Worm (Caenorhabditis elegans): ENCODE measurements around the gene F56D2.5.

F56D2.5 gene

DNA sequence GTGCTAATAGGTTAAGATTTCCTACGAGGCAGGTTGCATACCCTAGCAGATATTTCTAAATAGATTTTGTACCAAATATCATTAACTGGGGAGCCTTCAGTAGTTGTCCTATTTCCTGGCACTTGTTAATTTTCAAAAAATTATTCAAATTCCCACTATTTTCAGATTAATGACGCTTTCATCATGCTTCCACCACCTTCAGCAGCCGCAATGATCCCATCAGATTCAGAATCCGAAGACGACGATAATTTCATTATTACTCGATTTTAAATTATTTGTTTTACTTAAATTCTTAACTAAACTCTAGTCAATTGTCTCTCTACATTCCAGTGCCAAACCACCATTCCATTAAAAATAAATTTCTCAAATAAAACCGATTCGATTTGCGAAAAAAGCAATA is 30.4 kb downstream of the F56D2.5 start:
- TF ChIP-seq ama-1 (optimal IDR thresholded peaks at IDR 0.05): no peak
- no peak for TF ChIP-seq tbx-11 (GFP tag; IDR thresholded peaks at IDR 0.05)
- no peak for TF ChIP-seq sea-1 (GFP tag; conservative IDR thresholded peaks at IDR 0.05)
- TF ChIP-seq B0310.2 (tag; optimal IDR thresholded peaks at IDR 0.05): no peak
- no peak for TF ChIP-seq scrt-1 (GFP tag; IDR thresholded peaks at IDR 0.05)
- TF ChIP-seq ets-7 (tag; optimal IDR thresholded peaks at IDR 0.05): no peak
- TF ChIP-seq flt-1 (GFP tag; IDR thresholded peaks at IDR 0.05): no peak
- no peak for TF ChIP-seq aly-1 (tag; optimal IDR thresholded peaks at IDR 0.05)
- TF ChIP-seq ceh-13 (GFP tag; optimal IDR thresholded peaks at IDR 0.05): no peak
- TF ChIP-seq F13C5.2 (tag; optimal IDR thresholded peaks at IDR 0.05): no peak
- TF ChIP-seq hmbx-1 (tag; optimal IDR thresholded peaks at IDR 0.05): no peak
- no peak for TF ChIP-seq tra-4 (tag; optimal IDR thresholded peaks at IDR 0.05)
- no peak for TF ChIP-seq tbx-37 (GFP tag; conservative IDR thresholded peaks at IDR 0.05)
- TF ChIP-seq hnd-1 (tag; optimal IDR thresholded peaks at IDR 0.05): no peak

ce11 chrIII:5550193-5550592 is 31.0 kb downstream of the F56D2.5 start:
- TF ChIP-seq B0310.2 (tag; optimal IDR thresholded peaks at IDR 0.05) (no peak), F13C5.2 (tag; optimal IDR thresholded peaks at IDR 0.05) (no peak)

DNA sequence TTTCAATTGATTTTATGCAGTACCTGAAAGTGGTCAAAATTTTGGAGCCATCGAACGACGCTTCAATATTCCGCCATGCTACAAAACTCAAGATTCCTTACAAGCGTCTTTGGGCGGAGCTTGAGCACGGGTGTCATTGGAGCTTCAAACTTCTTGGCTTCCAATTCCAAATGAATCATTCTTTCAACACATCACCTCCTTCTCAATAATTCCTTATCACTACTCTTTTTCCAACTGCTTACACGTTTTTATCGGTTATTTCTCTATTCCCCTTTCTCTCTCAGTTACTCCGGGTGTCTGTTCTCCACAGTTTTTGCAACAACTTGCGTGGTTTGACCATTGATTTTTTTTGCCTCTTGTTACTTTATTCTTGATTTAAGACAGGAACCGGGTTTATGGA is 34.5 kb downstream of the F56D2.5 start, which contains the start of gene F09F7.5:
TSS of gene F09F7.5 (plus strand) at position 258 of the 400 bp plus-strand sequence.
- TF ChIP-seq flt-1 (GFP tag; IDR thresholded peaks at IDR 0.05) (no peak), hmbx-1 (tag; optimal IDR thresholded peaks at IDR 0.05) (no peak), ceh-13 (GFP tag; optimal IDR thresholded peaks at IDR 0.05) (no peak), aly-1 (tag; optimal IDR thresholded peaks at IDR 0.05) (no peak), ets-7 (tag; optimal IDR thresholded peaks at IDR 0.05) (no peak), F13C5.2 (tag; optimal IDR thresholded peaks at IDR 0.05) (no peak), tbx-11 (GFP tag; IDR thresholded peaks at IDR 0.05) (no peak)

- TF ChIP-seq ceh-36 (tag; optimal IDR thresholded peaks at IDR 0.05) (no peak), aly-1 (tag; optimal IDR thresholded peaks at IDR 0.05) (no peak), pes-1 (GFP tag; IDR thresholded peaks at IDR 0.05) (no peak), F13C5.2 (tag; optimal IDR thresholded peaks at IDR 0.05) (no peak), hnd-1 (tag; optimal IDR thresholded peaks at IDR 0.05) (no peak), scrt-1 (GFP tag; IDR thresholded peaks at IDR 0.05) (no peak), tbx-11 (GFP tag; IDR thresholded peaks at IDR 0.05) (no peak), tbx-37 (GFP tag; conservative IDR thresholded peaks at IDR 0.05) (no peak), hmg-4 (GFP tag; optimal IDR thresholded peaks at IDR 0.05) (no peak), ets-7 (tag; optimal IDR thresholded peaks at IDR 0.05) (no peak)
Observed at ce11 chrIII:5546309-5546708, 34.9 kb downstream of the F56D2.5 start.

DNA sequence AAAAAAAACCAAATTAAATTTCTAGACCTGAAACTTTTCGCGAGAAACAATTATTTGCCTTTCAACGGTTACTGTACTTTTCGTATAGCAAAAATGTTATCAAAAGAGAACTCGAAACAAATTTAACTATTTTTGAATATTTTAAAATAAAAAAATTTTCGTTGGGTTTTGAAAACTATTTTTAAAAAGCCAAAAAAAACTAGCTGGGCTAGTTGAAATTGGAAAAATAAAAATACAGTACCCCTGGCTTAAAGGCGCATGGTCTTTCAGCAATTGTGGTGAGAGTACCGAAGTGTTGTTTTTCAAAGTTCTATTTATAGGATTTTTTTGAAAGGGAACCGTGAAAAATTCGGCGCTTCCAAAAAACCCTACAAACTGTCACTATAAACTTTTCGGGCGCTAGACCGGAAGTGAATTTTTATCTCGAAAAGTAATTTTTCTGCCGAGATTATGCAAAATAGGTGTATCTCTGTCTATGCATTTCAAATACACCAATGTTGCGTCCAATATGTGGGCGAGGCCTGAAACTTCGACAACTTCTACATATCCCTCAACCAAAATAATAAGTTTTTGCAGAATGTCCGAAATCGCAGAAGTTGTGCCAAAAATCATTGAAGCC is 37.4 kb downstream of the F56D2.5 start, which contains the start of gene D1044.1:
TSS of gene D1044.1 (plus strand) at position 569 of the 619 bp plus-strand sequence.
- no peak for TF ChIP-seq ama-1 (optimal IDR thresholded peaks at IDR 0.05)
- TF ChIP-seq tra-4 (tag; optimal IDR thresholded peaks at IDR 0.05): no peak

ce11 chrIII:5543050-5543449 is 38.2 kb downstream of the F56D2.5 start, which contains the start of gene D1044.6:
D1044.6 (minus strand) TSS chrIII:5543177.
- TF ChIP-seq hmg-4 (GFP tag; optimal IDR thresholded peaks at IDR 0.05) (no peak), ceh-36 (tag; optimal IDR thresholded peaks at IDR 0.05) (no peak), hnd-1 (tag; optimal IDR thresholded peaks at IDR 0.05) (no peak), sea-1 (GFP tag; conservative IDR thresholded peaks at IDR 0.05) (no peak), B0310.2 (tag; optimal IDR thresholded peaks at IDR 0.05) (no peak), tbx-37 (GFP tag; conservative IDR thresholded peaks at IDR 0.05) (no peak), tbx-11 (GFP tag; IDR thresholded peaks at IDR 0.05) (no peak), aly-1 (tag; optimal IDR thresholded peaks at IDR 0.05) (no peak), F13C5.2 (tag; optimal IDR thresholded peaks at IDR 0.05) (no peak)

DNA sequence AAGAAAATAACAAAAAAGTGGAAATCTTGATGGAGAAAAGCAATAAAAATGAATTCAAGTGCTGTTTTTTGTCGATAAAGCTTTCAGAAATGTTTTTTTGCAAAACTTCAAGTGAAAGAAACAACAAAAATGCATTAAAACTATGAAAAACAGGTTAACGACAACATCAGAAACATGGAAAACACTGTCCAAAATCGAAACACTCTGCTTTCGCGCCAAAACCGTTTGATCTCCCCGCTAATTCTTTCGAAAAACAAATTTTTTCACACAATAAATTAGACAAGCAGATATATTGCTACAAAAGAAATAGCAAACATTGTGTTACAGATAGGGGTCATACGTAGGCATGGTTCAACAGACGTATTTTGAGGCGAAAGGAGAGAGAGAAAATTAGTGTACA is 39.4 kb downstream of the F56D2.5 start:
- no peak for TF ChIP-seq sea-1 (GFP tag; conservative IDR thresholded peaks at IDR 0.05)
- TF ChIP-seq scrt-1 (GFP tag; IDR thresholded peaks at IDR 0.05): no peak
- TF ChIP-seq hnd-1 (tag; optimal IDR thresholded peaks at IDR 0.05): no peak
- no peak for TF ChIP-seq F13C5.2 (tag; optimal IDR thresholded peaks at IDR 0.05)
- TF ChIP-seq tbx-11 (GFP tag; IDR thresholded peaks at IDR 0.05): no peak
- no peak for TF ChIP-seq tbx-37 (GFP tag; conservative IDR thresholded peaks at IDR 0.05)
- TF ChIP-seq aly-1 (tag; optimal IDR thresholded peaks at IDR 0.05): no peak
- TF ChIP-seq B0310.2 (tag; optimal IDR thresholded peaks at IDR 0.05): no peak
- no peak for TF ChIP-seq hmbx-1 (tag; optimal IDR thresholded peaks at IDR 0.05)
- no peak for TF ChIP-seq tra-4 (tag; optimal IDR thresholded peaks at IDR 0.05)
- no peak for TF ChIP-seq ets-7 (tag; optimal IDR thresholded peaks at IDR 0.05)
- no peak for TF ChIP-seq hmg-4 (GFP tag; optimal IDR thresholded peaks at IDR 0.05)

Data from whole organism, early embryonic.